Worm (Caenorhabditis elegans): ENCODE measurements around the gene mrpl-4.

DNA sequence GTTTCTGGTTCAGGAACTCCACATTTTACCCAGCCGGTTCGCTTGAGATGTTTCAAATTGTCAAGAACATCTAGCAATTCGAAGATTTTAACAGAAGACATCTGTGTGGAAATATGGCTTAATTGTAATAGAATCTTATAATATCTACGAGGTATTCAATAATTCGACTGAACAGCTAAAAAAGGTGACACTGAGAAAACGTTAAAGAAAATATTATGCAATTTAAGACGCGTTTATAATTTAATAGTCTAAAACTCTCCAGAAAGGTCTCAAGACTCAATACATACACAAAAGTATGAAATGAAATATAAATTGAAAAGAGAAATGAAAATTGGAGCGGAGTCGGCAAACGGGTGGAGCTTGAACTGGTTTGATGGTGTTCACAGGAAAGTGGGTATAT, 46.3 kb downstream of the mrpl-4 start, which contains the start of gene F45F2.9:
- TF ChIP-seq W03F9.2 (tag; optimal IDR thresholded peaks at IDR 0.05) (no peak), dao-5 (tag; optimal IDR thresholded peaks at IDR 0.05) (no peak)

Data from whole organism, L4/young adult.